Worm (Caenorhabditis elegans) whole organism, midembryonic: ENCODE data around the gene nfya-1.

ENCODE experiments used
- flt-1 ChIP-seq: fragments of 200-800 bp; sonication (Bioruptor generic); IDR thresholded peaks from 2 replicates; pipeline ENCODE4 v1.3.6; 2022; ENCODE audit warnings: missing genetic modification characterization, missing compliant biosample characterization
- med-1 ChIP-seq: sonication (generic microtip); optimal IDR thresholded peaks from 2 replicates; lab custom pipeline; 2017; ENCODE audit warnings: missing genetic modification characterization, mild to moderate bottlenecking, missing compliant biosample characterization, antibody characterized with exemption, missing genetic modification reagents; ENCODE audit not compliant: insufficient read depth

DNA sequence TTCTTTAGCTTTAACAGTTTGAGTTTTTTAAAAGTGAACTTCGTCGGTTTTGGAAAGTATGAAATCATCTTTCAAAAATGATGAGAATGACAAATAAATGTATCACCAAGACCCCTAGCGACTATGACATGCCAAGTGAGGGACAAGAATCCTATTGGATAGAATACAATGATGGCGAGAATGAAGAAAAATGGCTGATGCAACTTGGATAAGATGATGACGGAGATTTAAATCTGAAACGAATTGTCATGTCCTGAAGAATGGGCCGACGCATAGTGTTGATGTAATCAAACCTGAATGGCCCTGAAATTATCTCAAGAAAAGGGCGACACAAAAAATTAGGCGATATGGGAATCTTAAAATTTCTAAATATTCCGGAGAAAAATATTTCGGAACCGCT, 17.0 kb upstream of the nfya-1 start:
- TF ChIP-seq flt-1 = no peak
- no peak for TF ChIP-seq med-1 (GFP tag; lab: Kevin White, UChicago)
